Worm (Caenorhabditis elegans) whole organism, L4 larva: Measurements from ENCODE around the gene C02H6.3.

Source experiments
- dmd-9 ChIP-seq: fragments of 200-800 bp; sonication (Bioruptor generic); IDR thresholded peaks from 2 replicates; pipeline ENCODE4 v1.3.6; 2022; ENCODE audit warnings: missing genetic modification reagents, missing genetic modification characterization, missing compliant biosample characterization
- saeg-2 ChIP-seq: fragments of 200-800 bp; sonication (Bioruptor generic); IDR thresholded peaks from 2 replicates; pipeline ENCODE4 v1.3.6; 2022; ENCODE audit warnings: missing genetic modification reagents, missing genetic modification characterization, missing compliant biosample characterization
- skn-1 ChIP-seq: fragments of 150-350 bp; optimal IDR thresholded peaks from 2 replicates; lab custom pipeline; 2014; ENCODE audit warnings: missing biosample characterization, missing genetic modification characterization
- unc-130 ChIP-seq: sonication (generic microtip); optimal IDR thresholded peaks from 2 replicates; lab custom pipeline; 2016; ENCODE audit warnings: missing genetic modification reagents, missing genetic modification characterization, missing compliant biosample characterization

ce11 chrV:7357132-7357531, 30.5 kb downstream of the C02H6.3 start, which contains the start of gene C03G6.6:
- no peak for TF ChIP-seq skn-1 (tag; lab: Kevin White, UChicago)
- TF ChIP-seq dmd-9 (GFP tag; lab: Robert Waterston, UW) = no peak
- no peak for TF ChIP-seq unc-130
- TF ChIP-seq saeg-2 (GFP tag; lab: Robert Waterston, UW) = no peak
